Worm (Caenorhabditis elegans) whole organism, mixed stage, embryonic: ENCODE measurements around the gene scav-5.
A peak's percentile ranks its signal among the peaks of the same experiment; 100 is the strongest.

Source experiments
- bed-3 ChIP-seq: fragments of 200-800 bp; sonication (Bioruptor generic); optimal IDR thresholded peaks from 3 replicates; lab custom pipeline; 2018; ENCODE audit warnings: mild to moderate bottlenecking, missing genetic modification characterization, moderate library complexity, missing compliant biosample characterization
- blmp-1 ChIP-seq: fragments of 150-350 bp; optimal IDR thresholded peaks from 2 replicates; lab custom pipeline; 2014; ENCODE audit warnings: missing biosample characterization, missing genetic modification characterization
- ceh-39 ChIP-seq: fragments of 150-350 bp; optimal IDR thresholded peaks from 2 replicates; lab custom pipeline; 2014; ENCODE audit warnings: missing biosample characterization, missing genetic modification characterization
- ceh-43 ChIP-seq: fragments of 200-800 bp; sonication (Bioruptor generic); optimal IDR thresholded peaks from 2 replicates; lab custom pipeline; 2018; ENCODE audit warnings: mild to moderate bottlenecking, missing genetic modification characterization, moderate library complexity, missing compliant biosample characterization
- ceh-83 ChIP-seq: fragments of 200-800 bp; sonication (Bioruptor generic); optimal IDR thresholded peaks from 2 replicates; lab custom pipeline; 2018; ENCODE audit warnings: mild to moderate bottlenecking, missing genetic modification characterization, missing compliant biosample characterization
- ces-1 ChIP-seq: fragments of 150-350 bp; optimal IDR thresholded peaks from 2 replicates; lab custom pipeline; 2014; ENCODE audit warnings: missing biosample characterization, missing genetic modification reagents, missing genetic modification characterization
- cnd-1 ChIP-seq: fragments of 200-800 bp; sonication (Bioruptor generic); optimal IDR thresholded peaks from 2 replicates; lab custom pipeline; 2018; ENCODE audit warnings: mild to moderate bottlenecking, missing genetic modification characterization, missing compliant biosample characterization
- drap-1 ChIP-seq: fragments of 200-800 bp; sonication (Bioruptor generic); optimal IDR thresholded peaks from 3 replicates; lab custom pipeline; 2018; ENCODE audit warnings: mild to moderate bottlenecking, missing genetic modification characterization, missing compliant biosample characterization
- elt-1 ChIP-seq: sonication (generic microtip); optimal IDR thresholded peaks from 2 replicates; lab custom pipeline; 2017; ENCODE audit warnings: missing genetic modification characterization, mild to moderate bottlenecking, missing compliant biosample characterization, antibody characterized with exemption, moderate library complexity, borderline replicate concordance; ENCODE audit not compliant: insufficient read depth
- flh-1 ChIP-seq: fragments of 200-800 bp; sonication (Bioruptor generic); optimal IDR thresholded peaks from 2 replicates; lab custom pipeline; 2018; ENCODE audit warnings: mild to moderate bottlenecking, missing genetic modification characterization, moderate library complexity, missing compliant biosample characterization
- ham-2 ChIP-seq: fragments of 200-800 bp; sonication (Bioruptor generic); optimal IDR thresholded peaks from 2 replicates; lab custom pipeline; 2018; ENCODE audit warnings: mild to moderate bottlenecking, missing genetic modification characterization, missing compliant biosample characterization
- hlh-1 ChIP-seq: fragments of 150-350 bp; optimal IDR thresholded peaks from 2 replicates; lab custom pipeline; 2014; ENCODE audit warnings: missing biosample characterization, missing genetic modification reagents, missing genetic modification characterization
- lin-32 ChIP-seq: fragments of 200-800 bp; sonication (Bioruptor generic); optimal IDR thresholded peaks from 2 replicates; lab custom pipeline; 2018; ENCODE audit warnings: mild to moderate bottlenecking, missing genetic modification characterization, missing compliant biosample characterization
- lsy-2 ChIP-seq: fragments of 150-350 bp; optimal IDR thresholded peaks from 2 replicates; lab custom pipeline; 2014; ENCODE audit warnings: missing biosample characterization, missing genetic modification characterization
- mab-5 ChIP-seq: fragments of 150-350 bp; optimal IDR thresholded peaks from 2 replicates; lab custom pipeline; 2014; ENCODE audit warnings: missing biosample characterization, missing genetic modification characterization
- mep-1 ChIP-seq: fragments of 150-350 bp; optimal IDR thresholded peaks from 2 replicates; lab custom pipeline; 2017; ENCODE audit warnings: missing biosample characterization, missing genetic modification reagents, missing genetic modification characterization, inconsistent platforms
- mls-2 ChIP-seq: sonication (generic microtip); optimal IDR thresholded peaks from 2 replicates; lab custom pipeline; 2016; ENCODE audit warnings: mild to moderate bottlenecking, missing genetic modification characterization, moderate library complexity, missing compliant biosample characterization
- nhr-12 ChIP-seq: fragments of 150-350 bp; optimal IDR thresholded peaks from 2 replicates; lab custom pipeline; 2014; ENCODE audit warnings: missing biosample characterization, missing genetic modification characterization
- nhr-237 ChIP-seq: fragments of 150-350 bp; optimal IDR thresholded peaks from 2 replicates; lab custom pipeline; 2014; ENCODE audit warnings: missing biosample characterization, missing genetic modification characterization
- nhr-28 ChIP-seq: fragments of 150-350 bp; optimal IDR thresholded peaks from 2 replicates; lab custom pipeline; 2014; ENCODE audit warnings: missing biosample characterization, missing genetic modification characterization
- nhr-76 ChIP-seq: sonication (generic microtip); optimal IDR thresholded peaks from 2 replicates; lab custom pipeline; 2017; ENCODE audit warnings: missing biosample characterization, missing genetic modification characterization
- sem-2 ChIP-seq: fragments of 200-800 bp; sonication (Bioruptor generic); optimal IDR thresholded peaks from 2 replicates; lab custom pipeline; 2018; ENCODE audit warnings: mild to moderate bottlenecking, missing genetic modification characterization, missing compliant biosample characterization
- sptf-1 ChIP-seq: sonication (generic microtip); optimal IDR thresholded peaks from 2 replicates; lab custom pipeline; 2017; ENCODE audit warnings: mild to moderate bottlenecking, missing genetic modification characterization, moderate library complexity, missing compliant biosample characterization
- tbx-8 ChIP-seq: fragments of 200-800 bp; sonication (Bioruptor generic); optimal IDR thresholded peaks from 2 replicates; lab custom pipeline; 2018; ENCODE audit warnings: mild to moderate bottlenecking, missing genetic modification characterization, moderate library complexity, missing compliant biosample characterization
- unc-120 ChIP-seq: sonication (generic microtip); optimal IDR thresholded peaks from 2 replicates; lab custom pipeline; 2017; ENCODE audit warnings: missing genetic modification characterization, missing compliant biosample characterization; ENCODE audit not compliant: poor library complexity, severe bottlenecking
- unc-39 ChIP-seq: fragments of 150-350 bp; optimal IDR thresholded peaks from 2 replicates; lab custom pipeline; 2014; ENCODE audit warnings: missing biosample characterization, missing genetic modification characterization
- unc-62 ChIP-seq: fragments of 150-350 bp; optimal IDR thresholded peaks from 2 replicates; lab custom pipeline; 2014; ENCODE audit warnings: missing biosample characterization, missing genetic modification reagents, missing genetic modification characterization
- ztf-11 ChIP-seq: fragments of 150-350 bp; optimal IDR thresholded peaks from 2 replicates; lab custom pipeline; 2014; ENCODE audit warnings: missing biosample characterization, missing genetic modification characterization

scav-5 gene

ce11 chrX:9832370-9832769 lies 25.8 kb upstream of the scav-5 start:
- TF ChIP-seq ham-2 (GFP tag; lab: Kevin White, UChicago): no peak
- TF ChIP-seq bed-3 (GFP tag; lab: Kevin White, UChicago): no peak
- peak; percentile 92 for TF ChIP-seq hlh-1 (tag; lab: Kevin White, UChicago)
- TF ChIP-seq ceh-39 (tag; lab: Kevin White, UChicago): no peak
- TF ChIP-seq unc-62 (GFP tag; lab: Kevin White, UChicago): peak; percentile 9
- TF ChIP-seq mls-2 (tag; lab: Kevin White, UChicago): no peak
- no peak for TF ChIP-seq sem-2 (GFP tag; lab: Kevin White, UChicago)
- no peak for TF ChIP-seq nhr-12 (tag; lab: Kevin White, UChicago)
- peak; percentile 84 for TF ChIP-seq unc-120 (tag; lab: Kevin White, UChicago)
- TF ChIP-seq, all 35 proteins: peak for 3

ce11 chrX:9837989-9838541 lies 20.1 kb upstream of the scav-5 start, which contains the start of gene ipla-2:
Gene ipla-2 (minus strand): TSS chrX:9838039.
- TF ChIP-seq mep-1 (tag; lab: Kevin White, UChicago): peak; percentile 24
- TF ChIP-seq sem-2 (GFP tag; lab: Kevin White, UChicago): no peak
- peak; percentile 16 for TF ChIP-seq hlh-1 (tag; lab: Kevin White, UChicago)
- TF ChIP-seq ces-1 (GFP tag; lab: Kevin White, UChicago): peak; percentile 58
- peak; percentile 7 for TF ChIP-seq unc-120 (tag; lab: Kevin White, UChicago)
- peak; percentile 44 for TF ChIP-seq unc-62 (GFP tag; lab: Kevin White, UChicago)
- TF ChIP-seq, all 35 proteins: peak for 5

ce11 chrX:9840864-9841263 lies 17.3 kb upstream of the scav-5 start:
- no peak for TF ChIP-seq flh-1
- TF ChIP-seq mab-5: peak; percentile 50
- peak; percentile 80 for TF ChIP-seq unc-62 (GFP tag; lab: Kevin White, UChicago)

ce11 chrX:9842102-9842501 lies 16.1 kb upstream of the scav-5 start:
- TF ChIP-seq ztf-11 (tag; lab: Kevin White, UChicago) (no peak), cnd-1 (tag; lab: Kevin White, UChicago) (no peak), flh-1 (no peak), unc-62 (GFP tag; lab: Kevin White, UChicago) (peak; percentile 47), blmp-1 (tag; lab: Kevin White, UChicago) (no peak), ceh-43 (no peak), unc-120 (tag; lab: Kevin White, UChicago) (peak; percentile 6), nhr-28 (tag; lab: Kevin White, UChicago) (no peak), hlh-1 (tag; lab: Kevin White, UChicago) (peak; percentile 88), tbx-8 (no peak), elt-1 (no peak), ceh-39 (tag; lab: Kevin White, UChicago) (no peak)

ce11 chrX:9843568-9843967 lies 14.6 kb upstream of the scav-5 start:
- peak; percentile 59 for TF ChIP-seq hlh-1 (tag; lab: Kevin White, UChicago)
- no peak for TF ChIP-seq sptf-1 (tag; lab: Kevin White, UChicago)
- TF ChIP-seq unc-62 (GFP tag; lab: Kevin White, UChicago): peak; percentile 69
- TF ChIP-seq ces-1 (GFP tag; lab: Kevin White, UChicago): no peak
- no peak for TF ChIP-seq ceh-83 (GFP tag; lab: Kevin White, UChicago)
- TF ChIP-seq cnd-1 (tag; lab: Kevin White, UChicago): no peak
- no peak for TF ChIP-seq nhr-237 (tag; lab: Kevin White, UChicago)
- TF ChIP-seq unc-39 (tag; lab: Kevin White, UChicago): no peak
- no peak for TF ChIP-seq drap-1 (GFP tag; lab: Kevin White, UChicago)
- no peak for TF ChIP-seq nhr-76
- no peak for TF ChIP-seq lin-32
- TF ChIP-seq unc-120 (tag; lab: Kevin White, UChicago): no peak
- no peak for TF ChIP-seq ztf-11 (tag; lab: Kevin White, UChicago)
- TF ChIP-seq, all 35 proteins: peak for 2

- TF ChIP-seq drap-1 (GFP tag; lab: Kevin White, UChicago) (no peak), lsy-2 (peak; percentile 74), hlh-1 (tag; lab: Kevin White, UChicago) (peak; percentile 9), ceh-43 (no peak), nhr-237 (tag; lab: Kevin White, UChicago) (no peak), unc-62 (GFP tag; lab: Kevin White, UChicago) (peak; percentile 23)
- TF ChIP-seq, all 35 proteins: peak for 3
These were observed 12.2 kb upstream of the scav-5 start for ce11 chrX:9845916-9846315.
